Fruit fly (Drosophila melanogaster): ENCODE data around the gene CG5646.

DNA sequence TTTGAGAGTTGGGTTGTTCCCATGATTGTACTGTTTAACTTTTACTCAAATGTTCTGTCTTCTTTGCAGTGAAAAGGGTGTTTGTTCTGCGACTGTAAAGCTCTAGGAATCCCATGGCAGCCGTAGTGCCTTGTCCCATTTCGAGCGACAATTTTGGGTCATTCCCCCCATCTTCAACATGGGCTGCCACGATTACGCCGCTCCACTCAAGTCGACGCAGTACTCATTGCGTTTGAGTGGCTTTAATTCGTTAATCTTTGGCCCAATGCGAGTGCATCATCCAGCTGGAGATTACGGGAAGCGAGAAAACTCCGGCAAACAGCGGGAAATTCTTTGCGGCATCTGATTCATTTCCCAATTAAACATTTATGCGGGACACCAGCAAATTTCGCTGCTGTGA lies 4.7 kb downstream of the CG5646 start:
- no peak for TF ChIP-seq CG43689 (GFP tag; IDR thresholded peaks at IDR 0.05)
- no peak for TF ChIP-seq CG7372 (GFP tag; IDR thresholded peaks at IDR 0.05)

All from whole organism, embryonic.